Fruit fly (Drosophila melanogaster) whole organism, embryonic: Measurements from ENCODE around the gene CG14327.

Experiments
- ATbp ChIP-seq: fragments of 200-800 bp; sonication (Bioruptor generic); optimal IDR thresholded peaks from 2 replicates; lab custom pipeline; 2017; ENCODE audit warnings: missing biosample characterization, mild to moderate bottlenecking, missing genetic modification characterization, missing genetic modification reagents
- Atf3 ChIP-seq: fragments of 200-800 bp; sonication (Bioruptor generic); optimal IDR thresholded peaks from 3 replicates; lab custom pipeline; 2016; ENCODE audit warnings: missing biosample characterization, missing genetic modification characterization
- C15 ChIP-seq: fragments of 200-800 bp; sonication (Bioruptor generic); IDR thresholded peaks from 3 replicates; pipeline ENCODE4 v1.3.6; 2022; ENCODE audit warnings: missing biosample characterization, missing genetic modification characterization
- CG10209 ChIP-seq: fragments of 200-800 bp; sonication (Bioruptor generic); optimal IDR thresholded peaks from 3 replicates; lab custom pipeline; 2017; ENCODE audit warnings: missing biosample characterization, mild to moderate bottlenecking, missing genetic modification characterization, missing genetic modification reagents
- CG1233 ChIP-seq: fragments of 200-800 bp; sonication (Bioruptor generic); optimal IDR thresholded peaks from 4 replicates; lab custom pipeline; 2018; ENCODE audit warnings: missing biosample characterization, mild to moderate bottlenecking, missing genetic modification characterization
- CG12769 ChIP-seq: fragments of 200-800 bp; sonication (Bioruptor generic); optimal IDR thresholded peaks from 2 replicates; lab custom pipeline; 2019; ENCODE audit warnings: missing biosample characterization, mild to moderate bottlenecking, missing genetic modification characterization, moderate library complexity
- CG12942 ChIP-seq: fragments of 200-800 bp; sonication (Bioruptor generic); optimal IDR thresholded peaks from 3 replicates; lab custom pipeline; 2016; ENCODE audit warnings: missing biosample characterization, missing genetic modification characterization
- CG13123 ChIP-seq: fragments of 200-800 bp; sonication (Bioruptor generic); optimal IDR thresholded peaks from 2 replicates; lab custom pipeline; 2016; ENCODE audit warnings: missing biosample characterization, missing genetic modification characterization
- CG13624 ChIP-seq: fragments of 200-800 bp; sonication (Bioruptor generic); optimal IDR thresholded peaks from 2 replicates; lab custom pipeline; 2016; ENCODE audit warnings: missing biosample characterization, missing genetic modification characterization
- CG14014 ChIP-seq: fragments of 200-800 bp; sonication (Bioruptor generic); IDR thresholded peaks from 2 replicates; pipeline ENCODE4 v1.3.6; 2022; ENCODE audit warnings: missing biosample characterization, missing genetic modification characterization
- CG14710 ChIP-seq: fragments of 200-800 bp; sonication (Bioruptor generic); optimal IDR thresholded peaks from 3 replicates; lab custom pipeline; 2019; ENCODE audit warnings: missing biosample characterization, mild to moderate bottlenecking, missing genetic modification characterization, moderate library complexity
- CG14965 ChIP-seq: fragments of 200-800 bp; sonication (Bioruptor generic); optimal IDR thresholded peaks from 2 replicates; lab custom pipeline; 2016; ENCODE audit warnings: missing biosample characterization, missing genetic modification characterization, borderline replicate concordance
- CG15073 ChIP-seq: fragments of 200-800 bp; sonication (Bioruptor generic); optimal IDR thresholded peaks from 2 replicates; lab custom pipeline; 2016; ENCODE audit warnings: missing biosample characterization, missing genetic modification characterization
- CG15514 ChIP-seq: fragments of 200-800 bp; sonication (Bioruptor generic); optimal IDR thresholded peaks from 3 replicates; lab custom pipeline; 2017; ENCODE audit warnings: missing biosample characterization, missing genetic modification characterization, mild to moderate bottlenecking, moderate library complexity, missing genetic modification reagents
- CG15601 ChIP-seq: fragments of 200-800 bp; sonication (Bioruptor generic); optimal IDR thresholded peaks from 3 replicates; lab custom pipeline; 2019; ENCODE audit warnings: missing biosample characterization, mild to moderate bottlenecking, missing genetic modification characterization, moderate library complexity
- CG17359 ChIP-seq: fragments of 200-800 bp; sonication (Bioruptor generic); optimal IDR thresholded peaks from 3 replicates; lab custom pipeline; 2018; ENCODE audit warnings: missing biosample characterization, mild to moderate bottlenecking, missing genetic modification characterization, moderate library complexity
- CG17612 ChIP-seq: fragments of 200-800 bp; sonication (Bioruptor generic); IDR thresholded peaks from 2 replicates; pipeline ENCODE4 v1.3.6; 2022; ENCODE audit warnings: missing biosample characterization, missing genetic modification characterization
- CG17829 ChIP-seq: fragments of 200-800 bp; optimal IDR thresholded peaks from 2 replicates; lab custom pipeline; 2019; ENCODE audit warnings: missing biosample characterization, mild to moderate bottlenecking, missing genetic modification characterization, moderate library complexity
- CG31441 ChIP-seq: fragments of 200-800 bp; sonication (Bioruptor generic); IDR thresholded peaks from 2 replicates; pipeline ENCODE4 v1.3.6; 2022; ENCODE audit warnings: missing biosample characterization, missing genetic modification characterization
- CG32767 ChIP-seq: fragments of 200-800 bp; sonication (Bioruptor generic); IDR thresholded peaks from 2 replicates; pipeline ENCODE4 v1.3.6; 2022; ENCODE audit warnings: missing biosample characterization, missing genetic modification characterization
- CG33213 ChIP-seq: fragments of 200-800 bp; sonication (Bioruptor generic); optimal IDR thresholded peaks from 3 replicates; lab custom pipeline; 2016; ENCODE audit warnings: missing biosample characterization, missing genetic modification characterization
- CG3407 ChIP-seq: fragments of 200-800 bp; sonication (Bioruptor generic); optimal IDR thresholded peaks from 2 replicates; lab custom pipeline; 2018; ENCODE audit warnings: missing biosample characterization, mild to moderate bottlenecking, missing genetic modification characterization
- CG34376 ChIP-seq: fragments of 200-800 bp; sonication (Bioruptor generic); optimal IDR thresholded peaks from 2 replicates; lab custom pipeline; 2018; ENCODE audit warnings: missing biosample characterization, mild to moderate bottlenecking, missing genetic modification characterization
- CG4404 ChIP-seq: fragments of 200-800 bp; sonication (Bioruptor generic); IDR thresholded peaks from 2 replicates; pipeline ENCODE4 v1.3.6; 2022; ENCODE audit warnings: missing biosample characterization, missing genetic modification characterization
- CG6683 ChIP-seq: fragments of 200-800 bp; sonication (Bioruptor generic); optimal IDR thresholded peaks from 2 replicates; lab custom pipeline; 2017; ENCODE audit warnings: missing biosample characterization, mild to moderate bottlenecking, missing genetic modification characterization, missing genetic modification reagents
- CG6854 ChIP-seq: fragments of 200-800 bp; sonication (Bioruptor generic); optimal IDR thresholded peaks from 3 replicates; lab custom pipeline; 2017; ENCODE audit warnings: missing biosample characterization, mild to moderate bottlenecking, missing genetic modification characterization
- CG7357 ChIP-seq: fragments of 200-800 bp; sonication (Bioruptor generic); IDR thresholded peaks from 3 replicates; pipeline ENCODE4 v1.3.6; 2022; ENCODE audit warnings: missing biosample characterization, missing genetic modification characterization
- CG8290 ChIP-seq, 3 experiments: fragments of 200-800 bp; sonication (Bioruptor generic); optimal IDR thresholded peaks; 2 replicates each; lab custom pipeline; 2016 to 2019; ENCODE audit warnings: missing biosample characterization in 3 of 3, missing genetic modification characterization in 3 of 3, mild to moderate bottlenecking in 2 of 3, moderate library complexity in 1 of 3
- CG8478 ChIP-seq: fragments of >200 bp; optimal IDR thresholded peaks from 2 replicates; lab custom pipeline; 2018
- CG8765 ChIP-seq: fragments of 200-800 bp; sonication (Bioruptor generic); IDR thresholded peaks from 2 replicates; pipeline ENCODE4 v1.3.6; 2022; ENCODE audit warnings: missing biosample characterization, missing genetic modification characterization
- CG9437 ChIP-seq: fragments of 200-800 bp; sonication (Bioruptor generic); optimal IDR thresholded peaks from 2 replicates; lab custom pipeline; 2018; ENCODE audit warnings: missing biosample characterization, mild to moderate bottlenecking, missing genetic modification characterization
- CG9797 ChIP-seq: fragments of 200-800 bp; sonication (Bioruptor generic); optimal IDR thresholded peaks from 3 replicates; lab custom pipeline; 2018; ENCODE audit warnings: missing biosample characterization, mild to moderate bottlenecking, missing genetic modification characterization
- CG9817 ChIP-seq: fragments of 200-800 bp; sonication (Bioruptor generic); optimal IDR thresholded peaks from 2 replicates; lab custom pipeline; 2018; ENCODE audit warnings: missing biosample characterization, mild to moderate bottlenecking, missing genetic modification characterization, moderate library complexity
- CHES-1-like ChIP-seq: fragments of 200-800 bp; sonication (Bioruptor generic); optimal IDR thresholded peaks from 2 replicates; lab custom pipeline; 2016; ENCODE audit warnings: missing biosample characterization, missing genetic modification characterization
- CkIIα-i1 ChIP-seq: fragments of 200-800 bp; sonication (Bioruptor generic); IDR thresholded peaks from 2 replicates; pipeline ENCODE4 v1.3.6; 2022; ENCODE audit warnings: missing biosample characterization, missing genetic modification characterization
- Dfd ChIP-seq, 2 experiments: fragments of >200 bp; optimal IDR thresholded peaks; 2 replicates each; lab custom pipeline; 2017; ENCODE audit warnings: missing biosample characterization in 2 of 2, missing genetic modification characterization in 2 of 2
- Ets97D ChIP-seq: fragments of 200-800 bp; sonication (Bioruptor generic); optimal IDR thresholded peaks from 3 replicates; lab custom pipeline; 2016; ENCODE audit warnings: missing biosample characterization, missing genetic modification characterization
- Fer1 ChIP-seq: fragments of 200-800 bp; sonication (Bioruptor generic); optimal IDR thresholded peaks from 2 replicates; lab custom pipeline; 2017; ENCODE audit warnings: missing biosample characterization, mild to moderate bottlenecking, missing genetic modification characterization
- HHEX ChIP-seq: fragments of 200-800 bp; sonication (Bioruptor generic); optimal IDR thresholded peaks from 3 replicates; lab custom pipeline; 2017; ENCODE audit warnings: missing biosample characterization, mild to moderate bottlenecking, missing genetic modification characterization, missing genetic modification reagents
- NfI ChIP-seq: fragments of 200-800 bp; sonication (Bioruptor generic); optimal IDR thresholded peaks from 3 replicates; lab custom pipeline; 2018; ENCODE audit warnings: missing biosample characterization, mild to moderate bottlenecking, missing genetic modification characterization, moderate library complexity
- Pdp1 ChIP-seq, 2 experiments: fragments of 200-800 bp; sonication (Bioruptor generic); optimal IDR thresholded peaks; 3 replicates each; lab custom pipeline; 2016; ENCODE audit warnings: missing biosample characterization in 2 of 2, missing genetic modification characterization in 2 of 2, mild to moderate bottlenecking in 1 of 2, moderate library complexity in 1 of 2
- aop ChIP-seq: fragments of 200-800 bp; sonication (Bioruptor generic); IDR thresholded peaks from 2 replicates; pipeline ENCODE4 v1.3.6; 2022; ENCODE audit warnings: missing biosample characterization, missing genetic modification characterization
- br ChIP-seq: fragments of >200 bp; optimal IDR thresholded peaks from 2 replicates; lab custom pipeline; 2017
- chinmo ChIP-seq: fragments of 200-800 bp; sonication (Bioruptor generic); IDR thresholded peaks from 4 replicates; pipeline ENCODE4 v1.3.6; 2022; ENCODE audit warnings: missing biosample characterization, missing genetic modification characterization; ENCODE audit not compliant: partially characterized antibody
- eve ChIP-seq, 2 experiments: fragments of >200 bp; optimal IDR thresholded peaks; 2 replicates each; lab custom pipeline; 2017; ENCODE audit warnings: missing biosample characterization in 2 of 2, missing genetic modification characterization in 2 of 2
- gro ChIP-seq: fragments of 200-800 bp; sonication (Bioruptor generic); optimal IDR thresholded peaks from 2 replicates; lab custom pipeline; 2016; ENCODE audit warnings: missing biosample characterization, missing genetic modification characterization
- ham ChIP-seq: fragments of 200-800 bp; sonication (Bioruptor generic); IDR thresholded peaks from 2 replicates; pipeline ENCODE4 v1.3.6; 2022; ENCODE audit warnings: missing biosample characterization, missing genetic modification characterization
- scrt ChIP-seq: fragments of 200-800 bp; sonication (Bioruptor generic); optimal IDR thresholded peaks from 2 replicates; lab custom pipeline; 2018; ENCODE audit warnings: missing biosample characterization, mild to moderate bottlenecking, missing genetic modification characterization, moderate library complexity
- shn ChIP-seq: fragments of 200-800 bp; sonication (Bioruptor generic); optimal IDR thresholded peaks from 3 replicates; lab custom pipeline; 2016; ENCODE audit warnings: missing biosample characterization, missing genetic modification characterization
- sr ChIP-seq: fragments of 200-800 bp; sonication (Bioruptor generic); IDR thresholded peaks from 3 replicates; pipeline ENCODE4 v1.3.6; 2022; ENCODE audit warnings: missing biosample characterization, missing genetic modification characterization
- tll ChIP-seq, 2 experiments: fragments of 200-800 bp in 1 of 2; fragments of >200 bp in 1 of 2; sonication (Bioruptor generic) in 1 of 2; optimal IDR thresholded peaks; 2 replicates each; lab custom pipeline; 2017 to 2019; ENCODE audit warnings: missing biosample characterization in 2 of 2, missing genetic modification characterization in 2 of 2, mild to moderate bottlenecking in 1 of 2, moderate library complexity in 1 of 2
- usp ChIP-seq: fragments of >200 bp; optimal IDR thresholded peaks from 2 replicates; lab custom pipeline; 2017; ENCODE audit warnings: missing biosample characterization, missing genetic modification characterization

The CG14327 gene

DNA sequence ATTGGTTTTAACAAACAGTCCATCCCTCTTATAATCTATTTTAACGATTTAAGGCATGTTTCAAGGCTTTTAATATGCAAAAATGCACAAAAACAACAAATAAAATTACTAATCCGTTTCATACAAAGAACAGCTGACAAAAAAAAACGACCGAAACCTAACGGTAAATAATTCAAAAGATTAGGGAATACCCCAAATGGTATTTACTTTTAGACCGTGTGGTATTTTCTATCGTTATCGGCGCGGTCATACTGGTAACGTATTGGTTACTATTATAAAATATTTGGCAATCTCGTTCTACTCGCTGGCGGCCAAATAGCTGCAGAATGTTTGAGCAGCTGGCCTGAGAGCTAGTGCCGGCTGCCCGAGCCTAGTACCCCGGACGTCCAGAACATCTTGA, 7.6 kb upstream of the CG14327 start, which contains the start of gene sll:
Gene sll, plus strand, starts transcription at position 235 of the 400 bp plus-strand sequence.
- TF ChIP-seq Atf3, result no peak
- TF ChIP-seq ham (GFP tag; lab: Robert Waterston, UW), result no peak
- no peak for TF ChIP-seq CG17829 (tag; lab: Kevin White, UChicago)
- TF ChIP-seq CG10209 (GFP tag; lab: Kevin White, UChicago), result no peak
- no peak for TF ChIP-seq usp (GFP tag; lab: Kevin White, UChicago)
- TF ChIP-seq CG13624 (GFP tag; lab: Kevin White, UChicago), result no peak
- no peak for TF ChIP-seq CG8478
- no peak for TF ChIP-seq CG7357 (GFP tag; lab: Robert Waterston, UW)
- TF ChIP-seq CG31441 (GFP tag; lab: Robert Waterston, UW), result no peak
- peak in 1 of 2 experiments; percentile 61 for TF ChIP-seq Pdp1 (GFP tag; optimal IDR thresholded peaks at IDR 0.05; lab: Kevin White, UChicago)
- no peak for TF ChIP-seq CG17612 (GFP tag; lab: Robert Waterston, UW)
- TF ChIP-seq CG12942 (GFP tag; lab: Kevin White, UChicago), result no peak
- no peak for TF ChIP-seq C15 (GFP tag; lab: Robert Waterston, UW)
- no peak for TF ChIP-seq CG8290 (GFP tag; optimal IDR thresholded peaks at IDR 0.05; lab: Kevin White, UChicago)
- no peak for TF ChIP-seq CG8290 (tag; optimal IDR thresholded peaks at IDR 0.05; lab: Kevin White, UChicago)
- no peak for TF ChIP-seq CG15073
- no peak for TF ChIP-seq ATbp (GFP tag; lab: Kevin White, UChicago)
- no peak for TF ChIP-seq CG6683
- no peak for TF ChIP-seq CG32767 (GFP tag; lab: Robert Waterston, UW)
- no peak for TF ChIP-seq Dfd (GFP tag; optimal IDR thresholded peaks at IDR 0.05; lab: Kevin White, UChicago)
- TF ChIP-seq NfI (GFP tag; lab: Kevin White, UChicago), result no peak
- TF ChIP-seq CG4404 (GFP tag; lab: Robert Waterston, UW), result no peak
- TF ChIP-seq Fer1 (GFP tag; lab: Kevin White, UChicago), result no peak
- peak; percentile 64 for TF ChIP-seq CG9797 (GFP tag; lab: Kevin White, UChicago)
- TF ChIP-seq CkIIα-i1 (GFP tag; lab: Robert Waterston, UW), result no peak
- TF ChIP-seq tll (GFP tag; optimal IDR thresholded peaks at IDR 0.05; lab: Kevin White, UChicago), result no peak
- TF ChIP-seq br (lab: Kevin White, UChicago), result no peak
- TF ChIP-seq CG12769 (tag; lab: Kevin White, UChicago), result no peak
- no peak for TF ChIP-seq scrt (GFP tag; lab: Kevin White, UChicago)
- TF ChIP-seq sr, result no peak
- no peak for TF ChIP-seq CG34376 (GFP tag; lab: Kevin White, UChicago)
- TF ChIP-seq CG15514, result peak; percentile 38
- TF ChIP-seq CG14965 (GFP tag; lab: Kevin White, UChicago), result no peak
- peak; percentile 0 for TF ChIP-seq Ets97D
- no peak for TF ChIP-seq aop (GFP tag; lab: Robert Waterston, UW)
- TF ChIP-seq CG3407 (GFP tag; lab: Kevin White, UChicago), result no peak
- no peak for TF ChIP-seq CG15601 (tag; lab: Kevin White, UChicago)
- TF ChIP-seq HHEX (GFP tag; lab: Kevin White, UChicago), result no peak
- TF ChIP-seq eve (GFP tag; optimal IDR thresholded peaks at IDR 0.05; lab: Kevin White, UChicago), result no peak
- TF ChIP-seq CG9817 (tag; lab: Kevin White, UChicago), result no peak
- no peak for TF ChIP-seq CG13123
- no peak for TF ChIP-seq CG8765 (GFP tag; lab: Robert Waterston, UW)
- TF ChIP-seq CG1233 (GFP tag; lab: Kevin White, UChicago), result no peak
- no peak for TF ChIP-seq shn (GFP tag; lab: Kevin White, UChicago)
- TF ChIP-seq chinmo, result 0 out of 4 replicates have a peak, but pooled peaks have one; percentile 11
- no peak for TF ChIP-seq CHES-1-like (GFP tag; lab: Kevin White, UChicago)
- TF ChIP-seq CG14014 (GFP tag; lab: Robert Waterston, UW), result no peak
- peak; percentile 51 for TF ChIP-seq CG9437 (GFP tag; lab: Kevin White, UChicago)
- TF ChIP-seq CG33213, result no peak
- TF ChIP-seq gro (GFP tag; lab: Kevin White, UChicago), result no peak
- peak; percentile 15 for TF ChIP-seq CG14710
- TF ChIP-seq CG6854 (GFP tag; lab: Kevin White, UChicago), result no peak
- no peak for TF ChIP-seq CG17359 (tag; lab: Kevin White, UChicago)
